Worm (Caenorhabditis elegans): ENCODE data around the gene W03G11.3.

W03G11.3 gene

DNA sequence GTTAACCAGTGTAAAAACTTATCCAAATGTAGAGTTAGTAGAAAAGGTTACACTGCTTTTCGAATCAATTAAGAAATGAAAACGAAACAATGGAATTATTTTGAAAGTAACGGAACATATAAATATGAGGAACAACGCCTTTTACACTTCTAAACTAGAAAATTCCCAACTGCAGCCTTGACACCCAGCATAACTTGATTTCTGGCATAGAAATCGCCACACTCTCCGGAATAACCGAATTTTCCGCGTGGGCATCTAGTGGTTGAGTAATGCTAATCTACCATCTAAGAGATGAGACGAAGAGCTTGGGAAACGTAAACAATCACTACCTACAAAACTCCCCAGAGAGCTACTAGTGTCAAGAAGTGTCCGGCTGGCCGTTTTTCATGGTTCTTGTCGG, 22.4 kb downstream of the W03G11.3 start:
- TF ChIP-seq ceh-13 (GFP tag; optimal IDR thresholded peaks at IDR 0.05) = no peak
- TF ChIP-seq hmg-4 (GFP tag; optimal IDR thresholded peaks at IDR 0.05) = no peak
- TF ChIP-seq hnd-1 (tag; optimal IDR thresholded peaks at IDR 0.05) = no peak
- TF ChIP-seq tra-4 (tag; optimal IDR thresholded peaks at IDR 0.05) = no peak
- TF ChIP-seq pes-1 (GFP tag; IDR thresholded peaks at IDR 0.05) = no peak
- TF ChIP-seq ama-1 (optimal IDR thresholded peaks at IDR 0.05) = no peak
- no peak for TF ChIP-seq scrt-1 (GFP tag; IDR thresholded peaks at IDR 0.05)
- no peak for TF ChIP-seq B0310.2 (tag; optimal IDR thresholded peaks at IDR 0.05)
- no peak for TF ChIP-seq ets-7 (tag; optimal IDR thresholded peaks at IDR 0.05)
- TF ChIP-seq tbx-11 (GFP tag; IDR thresholded peaks at IDR 0.05) = no peak
- TF ChIP-seq flt-1 (GFP tag; IDR thresholded peaks at IDR 0.05) = no peak
- no peak for TF ChIP-seq tbx-37 (GFP tag; conservative IDR thresholded peaks at IDR 0.05)
- TF ChIP-seq sea-1 (GFP tag; conservative IDR thresholded peaks at IDR 0.05) = no peak
- TF ChIP-seq ceh-36 (tag; optimal IDR thresholded peaks at IDR 0.05) = no peak
- no peak for TF ChIP-seq aly-1 (tag; optimal IDR thresholded peaks at IDR 0.05)
- TF ChIP-seq F13C5.2 (tag; optimal IDR thresholded peaks at IDR 0.05) = no peak
- TF ChIP-seq hmbx-1 (tag; optimal IDR thresholded peaks at IDR 0.05) = no peak

DNA sequence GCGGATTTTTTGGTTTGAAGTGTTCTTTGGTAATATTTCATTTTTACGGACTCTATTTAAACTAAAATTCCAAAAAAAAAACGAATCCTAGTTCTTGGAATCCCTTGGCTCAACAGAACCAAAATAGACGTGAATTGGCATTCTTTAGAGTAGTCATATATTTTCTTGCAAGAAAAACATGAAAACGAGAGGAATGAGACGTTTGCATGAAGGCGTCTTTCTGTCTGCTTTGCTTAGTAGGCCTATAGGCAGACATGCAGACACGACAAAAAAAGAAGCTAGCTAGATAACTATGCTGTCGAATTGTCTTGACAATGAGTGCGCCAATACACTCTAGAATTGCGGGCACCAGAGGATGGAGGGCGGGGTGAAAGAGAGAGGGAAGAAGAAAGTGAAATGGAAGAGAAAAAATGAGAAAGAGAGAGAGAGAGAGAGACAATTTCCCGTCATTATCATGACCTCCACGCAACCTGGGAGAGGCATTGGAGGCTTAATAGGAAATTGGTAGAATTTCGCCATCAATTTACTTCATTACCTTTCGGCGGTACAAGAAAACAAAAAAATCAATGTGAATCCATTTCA, 22.9 kb downstream of the W03G11.3 start:
- TF ChIP-seq sea-1 (GFP tag; conservative IDR thresholded peaks at IDR 0.05) (no peak), F13C5.2 (tag; optimal IDR thresholded peaks at IDR 0.05) (no peak), ceh-13 (GFP tag; optimal IDR thresholded peaks at IDR 0.05) (no peak), hmg-4 (GFP tag; optimal IDR thresholded peaks at IDR 0.05) (no peak), scrt-1 (GFP tag; IDR thresholded peaks at IDR 0.05) (no peak), tra-4 (tag; optimal IDR thresholded peaks at IDR 0.05) (no peak), tbx-37 (GFP tag; conservative IDR thresholded peaks at IDR 0.05) (no peak), ets-7 (tag; optimal IDR thresholded peaks at IDR 0.05) (no peak), ceh-36 (tag; optimal IDR thresholded peaks at IDR 0.05) (no peak), flt-1 (GFP tag; IDR thresholded peaks at IDR 0.05) (no peak), aly-1 (tag; optimal IDR thresholded peaks at IDR 0.05) (no peak), hnd-1 (tag; optimal IDR thresholded peaks at IDR 0.05) (no peak), hmbx-1 (tag; optimal IDR thresholded peaks at IDR 0.05) (no peak), B0310.2 (tag; optimal IDR thresholded peaks at IDR 0.05) (no peak), pes-1 (GFP tag; IDR thresholded peaks at IDR 0.05) (no peak)

DNA sequence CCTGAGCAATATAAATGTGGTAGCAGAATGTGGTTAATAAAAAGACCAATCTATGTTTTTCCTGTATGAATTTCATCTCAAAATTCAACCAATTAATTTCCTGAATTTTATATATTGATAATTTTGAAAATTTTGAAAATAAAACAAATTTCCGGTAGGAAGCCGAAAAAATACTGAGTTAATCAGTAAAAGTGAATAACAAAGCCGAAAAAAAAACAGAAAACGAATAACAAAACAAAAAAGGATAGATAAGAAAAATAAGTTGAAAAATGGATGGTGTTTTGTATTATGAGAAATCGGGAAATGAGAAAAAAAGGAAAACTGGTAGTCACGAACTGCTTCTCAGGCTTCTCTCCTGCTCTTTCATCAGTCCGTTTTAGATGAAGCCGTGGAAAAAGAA, 29.8 kb downstream of the W03G11.3 start, which contains the start of gene tmem-145:
Gene tmem-145, minus strand, starts transcription at position 101 of the 400 bp plus-strand sequence.
- TF ChIP-seq F13C5.2 (tag; optimal IDR thresholded peaks at IDR 0.05) (no peak), hmg-4 (GFP tag; optimal IDR thresholded peaks at IDR 0.05) (no peak), ceh-13 (GFP tag; optimal IDR thresholded peaks at IDR 0.05) (no peak), tbx-11 (GFP tag; IDR thresholded peaks at IDR 0.05) (no peak), hmbx-1 (tag; optimal IDR thresholded peaks at IDR 0.05) (no peak), sea-1 (GFP tag; conservative IDR thresholded peaks at IDR 0.05) (no peak), hnd-1 (tag; optimal IDR thresholded peaks at IDR 0.05) (no peak), pes-1 (GFP tag; IDR thresholded peaks at IDR 0.05) (no peak), tra-4 (tag; optimal IDR thresholded peaks at IDR 0.05) (no peak), tbx-37 (GFP tag; conservative IDR thresholded peaks at IDR 0.05) (no peak), ceh-36 (tag; optimal IDR thresholded peaks at IDR 0.05) (no peak), ama-1 (optimal IDR thresholded peaks at IDR 0.05) (no peak), B0310.2 (tag; optimal IDR thresholded peaks at IDR 0.05) (no peak), ets-7 (tag; optimal IDR thresholded peaks at IDR 0.05) (no peak), aly-1 (tag; optimal IDR thresholded peaks at IDR 0.05) (no peak), scrt-1 (GFP tag; IDR thresholded peaks at IDR 0.05) (no peak), flt-1 (GFP tag; IDR thresholded peaks at IDR 0.05) (no peak)

DNA sequence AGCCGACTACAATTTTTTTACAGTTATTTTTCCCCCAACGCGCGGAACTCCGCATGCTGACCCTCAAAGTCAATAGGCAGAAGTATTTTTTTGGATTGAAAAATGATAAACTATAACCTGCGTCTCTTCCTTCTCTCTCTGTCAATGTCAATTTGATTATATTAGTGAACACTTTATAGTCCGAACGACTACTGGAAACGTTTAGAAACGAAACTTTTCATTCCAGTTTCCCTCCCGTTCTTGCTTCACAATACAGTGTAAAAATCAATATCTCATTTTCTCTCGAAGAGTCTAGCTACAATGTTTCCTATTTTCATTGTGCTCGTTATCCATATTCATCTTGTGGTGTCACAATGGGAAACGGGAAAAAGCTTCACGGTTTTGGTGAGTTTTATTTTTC, 35.4 kb downstream of the W03G11.3 start, which contains the start of gene lgc-24:
Gene lgc-24, plus strand, starts transcription at position 301 of the 400 bp plus-strand sequence.
- TF ChIP-seq ceh-13 (GFP tag; optimal IDR thresholded peaks at IDR 0.05) (no peak), aly-1 (tag; optimal IDR thresholded peaks at IDR 0.05) (no peak), hnd-1 (tag; optimal IDR thresholded peaks at IDR 0.05) (no peak), flt-1 (GFP tag; IDR thresholded peaks at IDR 0.05) (no peak), hmbx-1 (tag; optimal IDR thresholded peaks at IDR 0.05) (no peak), B0310.2 (tag; optimal IDR thresholded peaks at IDR 0.05) (no peak), pes-1 (GFP tag; IDR thresholded peaks at IDR 0.05) (no peak), ama-1 (optimal IDR thresholded peaks at IDR 0.05) (no peak), ceh-36 (tag; optimal IDR thresholded peaks at IDR 0.05) (no peak), ets-7 (tag; optimal IDR thresholded peaks at IDR 0.05) (no peak), scrt-1 (GFP tag; IDR thresholded peaks at IDR 0.05) (no peak), F13C5.2 (tag; optimal IDR thresholded peaks at IDR 0.05) (no peak), sea-1 (GFP tag; conservative IDR thresholded peaks at IDR 0.05) (no peak), tbx-11 (GFP tag; IDR thresholded peaks at IDR 0.05) (no peak), hmg-4 (GFP tag; optimal IDR thresholded peaks at IDR 0.05) (no peak), tra-4 (tag; optimal IDR thresholded peaks at IDR 0.05) (no peak), tbx-37 (GFP tag; conservative IDR thresholded peaks at IDR 0.05) (no peak)

DNA sequence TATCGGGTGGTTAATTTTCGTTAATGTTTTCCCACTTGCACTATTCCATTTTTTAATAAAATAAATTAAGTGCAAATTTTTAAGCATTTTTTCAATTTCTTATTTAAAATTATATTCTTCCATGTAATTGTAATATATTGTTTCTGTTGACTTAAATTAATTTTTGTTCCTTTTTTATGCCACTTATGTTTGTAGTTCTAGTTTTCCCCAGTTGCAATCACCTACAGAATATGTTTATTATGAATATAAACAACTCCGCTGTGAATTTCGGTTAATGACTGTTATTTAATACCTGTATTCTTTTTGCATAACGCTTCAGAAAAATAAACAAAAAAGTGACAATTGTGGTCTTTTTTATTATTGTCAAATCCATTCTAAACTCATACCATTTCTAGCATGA, 38.7 kb downstream of the W03G11.3 start, which contains the start of gene lgc-23:
Gene lgc-23, plus strand, starts transcription at position 301 of the 400 bp plus-strand sequence.
- TF ChIP-seq tbx-37 (GFP tag; conservative IDR thresholded peaks at IDR 0.05) = no peak
- no peak for TF ChIP-seq ceh-13 (GFP tag; optimal IDR thresholded peaks at IDR 0.05)

DNA sequence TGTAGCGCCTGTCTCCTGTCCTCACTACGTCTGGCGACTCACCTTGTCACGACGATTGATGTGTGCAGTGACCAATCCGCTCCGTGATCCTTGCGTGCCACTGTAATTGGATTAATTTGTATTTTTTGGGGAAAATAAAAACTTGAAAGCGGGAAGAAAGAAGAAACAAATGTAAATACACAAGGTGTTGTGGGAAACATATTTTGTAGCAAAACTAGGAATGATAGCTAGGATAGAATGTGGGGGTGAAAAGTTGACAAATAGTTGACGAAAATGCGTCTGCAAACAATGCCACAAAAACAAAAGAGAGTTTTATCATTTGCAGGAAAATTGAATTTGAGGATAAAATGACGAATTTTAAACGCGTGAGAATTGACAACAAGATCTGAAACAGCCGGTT, 46.6 kb downstream of the W03G11.3 start, which contains the start of gene B0198.3:
Gene B0198.3, minus strand, starts transcription at position 101 of the 400 bp plus-strand sequence.
- TF ChIP-seq pes-1 (GFP tag; IDR thresholded peaks at IDR 0.05) (no peak), hnd-1 (tag; optimal IDR thresholded peaks at IDR 0.05) (no peak), F13C5.2 (tag; optimal IDR thresholded peaks at IDR 0.05) (no peak), tra-4 (tag; optimal IDR thresholded peaks at IDR 0.05) (no peak), hmg-4 (GFP tag; optimal IDR thresholded peaks at IDR 0.05) (no peak), B0310.2 (tag; optimal IDR thresholded peaks at IDR 0.05) (no peak), tbx-11 (GFP tag; IDR thresholded peaks at IDR 0.05) (no peak), scrt-1 (GFP tag; IDR thresholded peaks at IDR 0.05) (no peak), flt-1 (GFP tag; IDR thresholded peaks at IDR 0.05) (no peak), aly-1 (tag; optimal IDR thresholded peaks at IDR 0.05) (no peak), sea-1 (GFP tag; conservative IDR thresholded peaks at IDR 0.05) (no peak), hmbx-1 (tag; optimal IDR thresholded peaks at IDR 0.05) (no peak), ama-1 (optimal IDR thresholded peaks at IDR 0.05) (no peak), ceh-36 (tag; optimal IDR thresholded peaks at IDR 0.05) (no peak)

Data from whole organism, early embryonic.